Worm (Caenorhabditis elegans) whole organism, L4 larva: ENCODE measurements around the gene Y41C4A.6.

ENCODE experiments used
- ZK546.5 ChIP-seq, 2 experiments: sonication (generic microtip); optimal IDR thresholded peaks; 2 replicates each; lab custom pipeline; 2017; ENCODE audit warnings: missing biosample characterization in 2 of 2, missing genetic modification characterization in 2 of 2
- aly-2 ChIP-seq: sonication (generic microtip); optimal IDR thresholded peaks from 2 replicates; lab custom pipeline; 2018; ENCODE audit warnings: missing biosample characterization, missing genetic modification characterization
- dpl-1 ChIP-seq: fragments of 150-350 bp; optimal IDR thresholded peaks from 2 replicates; lab custom pipeline; 2014; ENCODE audit warnings: missing biosample characterization, missing genetic modification reagents, missing genetic modification characterization
- egl-27 ChIP-seq: sonication (generic microtip); optimal IDR thresholded peaks from 3 replicates; lab custom pipeline; 2017; ENCODE audit warnings: missing biosample characterization, missing genetic modification reagents, missing genetic modification characterization
- mdl-1 ChIP-seq, 2 experiments: fragments of 150-350 bp in 1 of 2; sonication (generic microtip) in 1 of 2; optimal IDR thresholded peaks; 2 replicates each; lab custom pipeline; 2014 to 2017; ENCODE audit warnings: missing biosample characterization in 2 of 2, missing genetic modification characterization in 2 of 2
- nhr-10 ChIP-seq: fragments of 150-350 bp; optimal IDR thresholded peaks from 2 replicates; lab custom pipeline; 2014; ENCODE audit warnings: missing biosample characterization, missing genetic modification characterization
- nhr-237 ChIP-seq: sonication (generic microtip); optimal IDR thresholded peaks from 2 replicates; lab custom pipeline; 2017; ENCODE audit warnings: missing biosample characterization, missing genetic modification characterization
- unc-130 ChIP-seq: sonication (generic microtip); optimal IDR thresholded peaks from 2 replicates; lab custom pipeline; 2016; ENCODE audit warnings: missing genetic modification reagents, missing genetic modification characterization, missing compliant biosample characterization
- ztf-11 ChIP-seq: fragments of 150-350 bp; optimal IDR thresholded peaks from 2 replicates; lab custom pipeline; 2014; ENCODE audit warnings: missing biosample characterization, missing genetic modification characterization

DNA sequence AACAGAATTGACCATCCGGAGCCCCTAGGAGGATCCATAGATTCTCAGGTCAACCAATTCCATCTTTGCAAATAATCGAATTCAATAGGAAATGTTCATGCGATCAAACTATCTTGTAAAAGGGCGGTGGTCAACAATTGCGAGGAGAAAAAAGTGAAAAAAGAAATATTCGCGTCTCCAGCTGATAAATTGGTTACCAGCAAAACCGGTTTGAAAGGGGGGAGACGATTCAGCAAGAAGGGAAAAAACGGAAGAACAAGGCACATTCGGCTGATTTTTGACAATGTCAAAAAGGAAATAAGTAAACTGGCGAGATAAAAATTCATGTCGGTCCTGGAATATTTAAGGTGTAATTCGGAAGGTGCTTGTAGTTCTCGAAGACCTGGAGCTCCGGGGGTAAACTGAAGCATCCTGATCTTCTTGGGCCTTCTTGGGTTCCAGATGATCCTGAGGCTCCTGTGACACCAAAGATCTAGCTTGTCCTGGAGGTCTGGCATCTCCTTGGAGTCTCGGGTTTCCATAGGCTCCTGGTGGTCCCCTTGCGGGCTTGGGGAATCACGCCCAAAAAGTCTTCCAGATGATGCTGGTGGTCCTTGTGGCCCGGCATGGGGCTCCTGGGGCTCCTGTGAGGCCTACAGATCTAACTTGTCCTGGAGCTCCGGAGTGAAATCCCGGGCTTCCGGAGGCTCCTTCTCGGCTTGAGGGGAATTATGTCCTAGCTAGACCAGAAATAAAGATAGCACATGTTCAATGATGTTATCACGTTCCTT lies 6.8 kb downstream of the Y41C4A.6 start:
- TF ChIP-seq egl-27 (tag; lab: Kevin White, UChicago), result no peak
- no peak for TF ChIP-seq ZK546.5 (tag; optimal IDR thresholded peaks at IDR 0.05; lab: Kevin White, UChicago)
- TF ChIP-seq unc-130, result no peak
- no peak for TF ChIP-seq nhr-10 (tag; lab: Kevin White, UChicago)
- no peak for TF ChIP-seq mdl-1 (tag; optimal IDR thresholded peaks at IDR 0.05; lab: Kevin White, UChicago)
- TF ChIP-seq aly-2 (tag; lab: Kevin White, UChicago), result no peak
- TF ChIP-seq ztf-11, result no peak
- no peak for TF ChIP-seq dpl-1
- TF ChIP-seq nhr-237 (tag; lab: Kevin White, UChicago), result no peak
